Fruit fly (Drosophila melanogaster) whole organism, wandering third instar larva: Measurements from ENCODE around the gene CG34265.

Source experiments
- Abd-B ChIP-seq: fragments of >200 bp; optimal IDR thresholded peaks from 2 replicates; lab custom pipeline; 2017; ENCODE audit warnings: missing biosample characterization, missing genetic modification characterization
- CG32264 ChIP-seq: fragments of 200-800 bp; sonication (Bioruptor generic); optimal IDR thresholded peaks from 2 replicates; lab custom pipeline; 2016; ENCODE audit warnings: missing biosample characterization, missing genetic modification characterization
- CG9705 ChIP-seq: fragments of 200-800 bp; sonication (Bioruptor generic); optimal IDR thresholded peaks from 2 replicates; lab custom pipeline; 2018; ENCODE audit warnings: missing biosample characterization, mild to moderate bottlenecking, missing genetic modification characterization
- CrebA ChIP-seq: fragments of 200-800 bp; sonication (Bioruptor generic); optimal IDR thresholded peaks from 2 replicates; lab custom pipeline; 2016; ENCODE audit warnings: missing biosample characterization, mild to moderate bottlenecking, missing genetic modification characterization, borderline replicate concordance
- Dif ChIP-seq: fragments of 200-275, 200-300 bp; sonication (Bioruptor generic); optimal IDR thresholded peaks from 2 replicates; lab custom pipeline; 2018; ENCODE audit warnings: missing biosample characterization, missing genetic modification characterization; ENCODE audit not compliant: partially characterized antibody
- GATAd ChIP-seq: sonication (Bioruptor generic); optimal IDR thresholded peaks from 2 replicates; lab custom pipeline; 2016; ENCODE audit warnings: missing biosample characterization, missing genetic modification characterization
- HLH106 ChIP-seq: fragments of 200-800 bp; optimal IDR thresholded peaks from 3 replicates; lab custom pipeline; 2019; ENCODE audit warnings: missing biosample characterization, mild to moderate bottlenecking, missing genetic modification characterization, moderate library complexity
- Hnf4 ChIP-seq: fragments of 200-800 bp; sonication (Bioruptor generic); optimal IDR thresholded peaks from 2 replicates; lab custom pipeline; 2016; ENCODE audit warnings: missing biosample characterization, mild to moderate bottlenecking, missing genetic modification characterization
- Hr78 ChIP-seq: fragments of >200 bp; optimal IDR thresholded peaks from 2 replicates; lab custom pipeline; 2017; ENCODE audit warnings: missing biosample characterization, missing genetic modification characterization
- Hr83 ChIP-seq: fragments of 200-300 bp; sonication (Bioruptor generic); optimal IDR thresholded peaks from 2 replicates; lab custom pipeline; 2016; ENCODE audit warnings: missing biosample characterization, mild to moderate bottlenecking, missing genetic modification characterization, moderate library complexity; ENCODE audit not compliant: poor library complexity, severe bottlenecking
- Jra ChIP-seq: sonication (Bioruptor generic); optimal IDR thresholded peaks from 2 replicates; lab custom pipeline; 2016; ENCODE audit warnings: missing biosample characterization, missing genetic modification characterization
- Mio ChIP-seq: sonication (Bioruptor generic); optimal IDR thresholded peaks from 2 replicates; lab custom pipeline; 2016; ENCODE audit warnings: missing biosample characterization, missing genetic modification characterization
- Myc ChIP-seq: fragments of >200 bp; optimal IDR thresholded peaks from 2 replicates; lab custom pipeline; 2017
- N ChIP-seq: fragments of >200 bp; optimal IDR thresholded peaks from 2 replicates; lab custom pipeline; 2018; ENCODE audit warnings: missing biosample characterization, missing external identifiers, missing genetic modification characterization
- OdsH ChIP-seq: fragments of 200-800 bp; sonication (Bioruptor generic); optimal IDR thresholded peaks from 2 replicates; lab custom pipeline; 2016; ENCODE audit warnings: missing biosample characterization, mild to moderate bottlenecking, missing genetic modification characterization
- Rel ChIP-seq, 2 experiments: fragments of 200-800 bp; sonication (Bioruptor generic) in 1 of 2; optimal IDR thresholded peaks; 2 replicates in 1 of 2; 3 replicates in 1 of 2; lab custom pipeline; 2016 to 2019; ENCODE audit warnings: mild to moderate bottlenecking in 2 of 2, missing biosample characterization in 2 of 2, missing genetic modification characterization in 2 of 2, moderate library complexity in 1 of 2
- Sp1 ChIP-seq: fragments of 200-800 bp; sonication (Bioruptor generic); optimal IDR thresholded peaks from 3 replicates; lab custom pipeline; 2019; ENCODE audit warnings: missing biosample characterization, mild to moderate bottlenecking, missing genetic modification characterization, moderate library complexity
- Vsx2 ChIP-seq: fragments of 200-300, 225-300 bp; sonication (Bioruptor generic); optimal IDR thresholded peaks from 2 replicates; lab custom pipeline; 2018; ENCODE audit warnings: missing biosample characterization, missing genetic modification characterization; ENCODE audit not compliant: partially characterized antibody
- br ChIP-seq: fragments of 200-800 bp; sonication (Bioruptor generic); optimal IDR thresholded peaks from 2 replicates; lab custom pipeline; 2016; ENCODE audit warnings: missing biosample characterization, missing genetic modification characterization
- brk ChIP-seq: fragments of 200-800 bp; sonication (Bioruptor generic); optimal IDR thresholded peaks from 2 replicates; lab custom pipeline; 2016; ENCODE audit warnings: missing biosample characterization, mild to moderate bottlenecking, missing genetic modification characterization
- dl ChIP-seq, 2 experiments: fragments of 175-275, 200-275 bp in 1 of 2; fragments of 200-275 bp in 1 of 2; sonication (Bioruptor generic); optimal IDR thresholded peaks; lab custom pipeline; 2018; ENCODE audit warnings: mild to moderate bottlenecking in 2 of 2, missing biosample characterization in 2 of 2, missing genetic modification characterization in 2 of 2, moderate library complexity in 2 of 2; ENCODE audit not compliant: partially characterized antibody in 2 of 2, insufficient read depth in 1 of 2
- dmrt93B ChIP-seq: fragments of 200-800 bp; sonication (Bioruptor generic); optimal IDR thresholded peaks from 2 replicates; lab custom pipeline; 2018; ENCODE audit warnings: missing biosample characterization, mild to moderate bottlenecking, missing genetic modification characterization
- dsf ChIP-seq: sonication (Bioruptor generic); optimal IDR thresholded peaks from 2 replicates; lab custom pipeline; 2016; ENCODE audit warnings: missing biosample characterization, missing genetic modification characterization, borderline replicate concordance
- ey ChIP-seq: fragments of 200-800 bp; sonication (Bioruptor generic); optimal IDR thresholded peaks from 2 replicates; lab custom pipeline; 2016; ENCODE audit warnings: missing biosample characterization, missing genetic modification characterization
- foxo ChIP-seq, 2 experiments: fragments of 200-800 bp; sonication (Bioruptor generic); optimal IDR thresholded peaks; 2 replicates in 1 of 2; 3 replicates in 1 of 2; lab custom pipeline; 2016 to 2017; ENCODE audit warnings: missing biosample characterization in 2 of 2, missing genetic modification characterization in 2 of 2
- fru ChIP-seq: fragments of 200-800 bp; sonication (Bioruptor generic); optimal IDR thresholded peaks from 3 replicates; lab custom pipeline; 2016; ENCODE audit warnings: missing biosample characterization, mild to moderate bottlenecking, missing genetic modification characterization
- h ChIP-seq: fragments of 200-800 bp; sonication (Bioruptor generic); optimal IDR thresholded peaks from 3 replicates; lab custom pipeline; 2016; ENCODE audit warnings: missing biosample characterization, mild to moderate bottlenecking, missing genetic modification characterization
- jim ChIP-seq: fragments of 175-275, 200-325 bp; sonication (Bioruptor generic); optimal IDR thresholded peaks from 2 replicates; lab custom pipeline; 2016; ENCODE audit warnings: missing biosample characterization, mild to moderate bottlenecking, missing genetic modification characterization
- pan ChIP-seq: fragments of >200 bp; optimal IDR thresholded peaks from 2 replicates; lab custom pipeline; 2017
- psq ChIP-seq: fragments of 200-800 bp; sonication (Bioruptor generic); optimal IDR thresholded peaks from 3 replicates; lab custom pipeline; 2017; ENCODE audit warnings: missing biosample characterization, mild to moderate bottlenecking, missing genetic modification characterization, moderate library complexity
- rgr ChIP-seq: fragments of 200-800 bp; sonication (Bioruptor generic); optimal IDR thresholded peaks from 3 replicates; lab custom pipeline; 2016; ENCODE audit warnings: missing biosample characterization, mild to moderate bottlenecking, missing genetic modification characterization
- sage ChIP-seq: fragments of 200-800 bp; sonication (Bioruptor generic); optimal IDR thresholded peaks from 2 replicates; lab custom pipeline; 2016; ENCODE audit warnings: missing biosample characterization, mild to moderate bottlenecking, missing genetic modification characterization
- sv ChIP-seq: fragments of 200-800 bp; sonication (Bioruptor generic); optimal IDR thresholded peaks from 3 replicates; lab custom pipeline; 2016; ENCODE audit warnings: missing biosample characterization, missing genetic modification characterization
- usp ChIP-seq: fragments of >200 bp; optimal IDR thresholded peaks from 2 replicates; lab custom pipeline; 2017; ENCODE audit warnings: missing biosample characterization, missing genetic modification characterization
- woc ChIP-seq: sonication (Bioruptor generic); optimal IDR thresholded peaks from 2 replicates; lab custom pipeline; 2016; ENCODE audit warnings: missing biosample characterization, mild to moderate bottlenecking, missing genetic modification characterization

CG34265 gene

DNA sequence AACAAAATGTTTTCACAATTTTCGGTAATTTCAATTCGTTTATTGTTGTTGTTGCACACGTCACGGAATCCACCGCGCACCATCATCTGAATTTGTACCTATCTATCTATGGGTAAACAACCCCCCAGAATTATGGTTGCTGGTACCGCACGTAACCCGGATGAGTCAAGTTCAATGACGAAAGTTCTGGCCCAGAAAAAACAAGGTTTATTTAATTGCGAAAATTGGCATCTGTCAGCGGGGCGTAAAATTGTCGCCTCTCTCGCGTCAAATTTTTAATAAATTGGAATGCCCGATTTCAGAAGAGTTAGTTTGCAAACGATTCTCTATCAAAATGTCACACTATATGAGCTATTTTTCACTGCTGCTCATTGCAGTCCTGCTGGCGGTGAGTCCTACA, at the start of gene CG34265:
Gene CG34265, plus strand, starts transcription at position 301 of the 400 bp plus-strand sequence.
- TF ChIP-seq sv (GFP tag; lab: Kevin White, UChicago) (no peak), sage (GFP tag; lab: Kevin White, UChicago) (no peak), Abd-B (no peak), GATAd (no peak), HLH106 (tag; lab: Kevin White, UChicago) (no peak), usp (GFP tag; lab: Kevin White, UChicago) (no peak), psq (GFP tag; lab: Kevin White, UChicago) (no peak), Sp1 (GFP tag; lab: Kevin White, UChicago) (no peak), Hr78 (GFP tag; lab: Kevin White, UChicago) (no peak), dl (GFP tag; optimal IDR thresholded peaks at IDR 0.05; lab: Kevin White, UChicago; ENCODE audit: insufficient read depth in 1 of 2, partially characterized antibody in 2 of 2) (no peak), Vsx2 (GFP tag; lab: Kevin White, UChicago) (no peak), dmrt93B (GFP tag; lab: Kevin White, UChicago) (no peak), pan (no peak), br (GFP tag; lab: Kevin White, UChicago) (no peak)
- TF ChIP-seq, all 38 proteins: peak for 0

DNA sequence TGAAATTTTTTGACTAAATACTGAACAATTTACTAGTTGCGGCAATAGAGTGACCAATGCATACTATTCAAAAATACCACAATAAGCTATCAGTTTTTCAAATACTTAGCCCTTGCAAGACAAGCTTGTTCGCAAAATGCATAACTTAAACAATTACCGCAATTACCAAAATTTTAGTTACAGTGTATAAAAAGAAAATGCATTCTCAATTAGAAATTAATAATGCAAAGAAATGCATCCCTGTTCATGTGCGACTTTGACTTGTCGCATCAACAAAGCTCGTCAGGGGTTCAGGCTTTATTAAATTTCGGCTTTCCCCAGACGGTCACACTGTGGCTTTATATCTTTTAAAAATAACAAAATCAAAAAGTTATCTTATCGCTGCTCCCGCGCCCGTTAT, 49.4 kb upstream of the CG34265 start, which contains the start of the genes hob and nSMase:
Gene hob, minus strand, starts transcription at position 62 of the 400 bp plus-strand sequence.
Gene nSMase, plus strand, starts transcription at position 298 of the 400 bp plus-strand sequence.
- peak; percentile 34 for TF ChIP-seq OdsH (GFP tag; lab: Kevin White, UChicago)
- TF ChIP-seq rgr (GFP tag; lab: Kevin White, UChicago), result no peak

DNA sequence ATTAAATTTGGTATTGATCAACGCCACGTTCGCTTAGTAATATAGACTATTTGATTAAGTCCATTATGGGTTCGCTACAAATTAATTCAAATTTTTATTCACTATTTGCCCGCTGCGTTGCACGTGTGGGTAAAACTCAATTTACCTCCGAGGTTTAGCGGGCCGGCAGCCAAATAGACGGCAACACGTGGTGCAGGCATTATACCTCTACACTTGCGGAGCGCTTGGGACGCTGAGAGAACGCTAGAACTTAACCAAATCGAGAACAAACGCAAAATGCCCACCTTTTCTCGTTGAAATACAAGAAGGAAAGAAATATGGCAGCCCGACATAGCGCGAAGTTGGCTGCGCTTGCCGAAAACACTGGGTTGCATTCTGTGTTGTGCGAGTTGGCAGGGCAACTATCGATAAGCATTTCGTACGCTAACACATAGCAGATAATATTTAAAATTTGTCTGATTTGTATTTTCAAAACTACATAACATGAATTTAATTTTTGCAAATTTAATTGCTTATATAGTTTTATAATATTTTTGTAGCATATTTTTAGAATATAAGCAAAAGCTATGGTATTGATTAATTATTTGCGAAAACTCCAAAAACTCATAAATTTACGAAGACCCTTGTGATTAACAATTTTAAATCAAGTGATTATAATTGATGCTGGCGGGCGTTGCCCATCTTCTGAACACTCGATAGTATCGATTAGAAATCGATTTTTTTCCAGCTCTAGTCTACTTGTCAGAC, 45.4 kb upstream of the CG34265 start, which contains the start of the genes RpL28 and eIF1:
Gene RpL28, minus strand, starts transcription at position 318 of the 747 bp plus-strand sequence.
Gene eIF1, plus strand, starts transcription at position 699 of the 747 bp plus-strand sequence.
- TF ChIP-seq Hr83, result peak; percentile 99
- TF ChIP-seq CG32264 (GFP tag; lab: Kevin White, UChicago), result peak; percentile 65
- peak; percentile 82 for TF ChIP-seq Hnf4 (GFP tag; lab: Kevin White, UChicago)
- peak; percentile 65 for TF ChIP-seq Myc
- TF ChIP-seq jim (GFP tag; lab: Kevin White, UChicago), result no peak
- peak; percentile 14 for TF ChIP-seq Dif (GFP tag; lab: Kevin White, UChicago)
- peak; percentile 92 for TF ChIP-seq sv (GFP tag; lab: Kevin White, UChicago)
- TF ChIP-seq h (GFP tag; lab: Kevin White, UChicago), result peak; percentile 89
- TF ChIP-seq OdsH (GFP tag; lab: Kevin White, UChicago), result peak; percentile 84
- peak; percentile 91 for TF ChIP-seq Sp1 (GFP tag; lab: Kevin White, UChicago)
- TF ChIP-seq dmrt93B (GFP tag; lab: Kevin White, UChicago), result peak; percentile 96
- peak; percentile 83 for TF ChIP-seq dsf (GFP tag; lab: Kevin White, UChicago)
- no peak for TF ChIP-seq Rel (GFP tag; optimal IDR thresholded peaks at IDR 0.05; lab: Kevin White, UChicago)
- TF ChIP-seq Rel (tag; optimal IDR thresholded peaks at IDR 0.05; lab: Kevin White, UChicago), result peak; percentile 59
- no peak for TF ChIP-seq N (GFP tag; lab: Kevin White, UChicago)
- no peak for TF ChIP-seq GATAd
- TF ChIP-seq ey, result peak; percentile 66
- peak; percentile 75 for TF ChIP-seq psq (GFP tag; lab: Kevin White, UChicago)
- TF ChIP-seq fru (GFP tag; lab: Kevin White, UChicago), result peak; percentile 55
- peak; percentile 66 for TF ChIP-seq br (GFP tag; lab: Kevin White, UChicago)
- peak; percentile 96 for TF ChIP-seq rgr (GFP tag; lab: Kevin White, UChicago)
- peak; percentile 86 for TF ChIP-seq HLH106 (tag; lab: Kevin White, UChicago)
- TF ChIP-seq woc (GFP tag; lab: Kevin White, UChicago), result peak; percentile 45
- TF ChIP-seq Jra (GFP tag; lab: Kevin White, UChicago), result peak; percentile 84
- TF ChIP-seq sage (GFP tag; lab: Kevin White, UChicago), result no peak
- peak; percentile 92 for TF ChIP-seq CG9705 (GFP tag; lab: Kevin White, UChicago)
- TF ChIP-seq foxo (GFP tag; optimal IDR thresholded peaks at IDR 0.05; lab: Kevin White, UChicago), result peak in 1 of 2 experiments; percentile 90
- TF ChIP-seq Mio (GFP tag; lab: Kevin White, UChicago), result peak; percentile 85
- no peak for TF ChIP-seq CrebA
- no peak for TF ChIP-seq brk
